Fruit fly (Drosophila melanogaster) whole organism, embryonic: ENCODE data around the gene CG14258.

Experiments used
- Aef1 ChIP-seq: fragments of 200-800 bp; sonication (Bioruptor generic); IDR thresholded peaks from 3 replicates; pipeline ENCODE4 v1.3.6; 2022; ENCODE audit warnings: missing biosample characterization, missing genetic modification characterization
- CG10565 ChIP-seq: fragments of 200-800 bp; sonication (Bioruptor generic); optimal IDR thresholded peaks from 3 replicates; lab custom pipeline; 2016; ENCODE audit warnings: missing biosample characterization, mild to moderate bottlenecking, missing genetic modification characterization
- CG13624 ChIP-seq: fragments of 200-800 bp; sonication (Bioruptor generic); optimal IDR thresholded peaks from 2 replicates; lab custom pipeline; 2016; ENCODE audit warnings: missing biosample characterization, missing genetic modification characterization
- CG15696 ChIP-seq: fragments of 200-800 bp; sonication (Bioruptor generic); optimal IDR thresholded peaks from 2 replicates; lab custom pipeline; 2019; ENCODE audit warnings: missing biosample characterization, mild to moderate bottlenecking, missing genetic modification characterization, moderate library complexity
- CG4282 ChIP-seq: fragments of 200-800 bp; sonication (Bioruptor generic); optimal IDR thresholded peaks from 2 replicates; lab custom pipeline; 2016; ENCODE audit warnings: missing biosample characterization, missing genetic modification characterization
- CG9817 ChIP-seq: fragments of 200-800 bp; sonication (Bioruptor generic); optimal IDR thresholded peaks from 2 replicates; lab custom pipeline; 2018; ENCODE audit warnings: missing biosample characterization, mild to moderate bottlenecking, missing genetic modification characterization, moderate library complexity
- Hey ChIP-seq: fragments of 200-800 bp; sonication (Bioruptor generic); optimal IDR thresholded peaks from 3 replicates; lab custom pipeline; 2018; ENCODE audit warnings: missing biosample characterization, mild to moderate bottlenecking, missing genetic modification characterization
- Xbp1 ChIP-seq: fragments of 200-800 bp; sonication (Bioruptor generic); optimal IDR thresholded peaks from 3 replicates; lab custom pipeline; 2016; ENCODE audit warnings: missing biosample characterization, mild to moderate bottlenecking, missing genetic modification characterization
- eyg ChIP-seq: fragments of 200-800 bp; sonication (Bioruptor generic); optimal IDR thresholded peaks from 3 replicates; lab custom pipeline; 2016; ENCODE audit warnings: missing biosample characterization, missing genetic modification characterization

dm6 chr3R:27061916-27062315 is 31.0 kb upstream of the CG14258 start, which contains the start of gene CG34292:
- TF ChIP-seq CG9817 (tag; lab: Kevin White, UChicago) (no peak), Hey (tag; lab: Kevin White, UChicago) (no peak), CG4282 (GFP tag; lab: Kevin White, UChicago) (no peak), CG10565 (GFP tag; lab: Kevin White, UChicago) (no peak), Xbp1 (GFP tag; lab: Kevin White, UChicago) (no peak), Aef1 (no peak), CG13624 (GFP tag; lab: Kevin White, UChicago) (no peak), eyg (GFP tag; lab: Kevin White, UChicago) (no peak), CG15696 (no peak)
